Worm (Caenorhabditis elegans) whole organism, L1 larva: ENCODE measurements around the gene rab-7.

Experiments
- C34B4.2 ChIP-seq: sonication (generic microtip); optimal IDR thresholded peaks from 2 replicates; lab custom pipeline; 2017; ENCODE audit warnings: mild to moderate bottlenecking, missing genetic modification characterization, missing compliant biosample characterization
- F16B12.6 ChIP-seq: fragments of 150-350 bp; optimal IDR thresholded peaks from 2 replicates; lab custom pipeline; 2014; ENCODE audit warnings: missing biosample characterization, missing genetic modification characterization
- Y116A8C.19 ChIP-seq: sonication (generic microtip); optimal IDR thresholded peaks from 2 replicates; lab custom pipeline; 2016; ENCODE audit warnings: missing compliant biosample characterization, missing genetic modification characterization, borderline replicate concordance
- aha-1 ChIP-seq: fragments of 150-350 bp; optimal IDR thresholded peaks from 2 replicates; lab custom pipeline; 2014; ENCODE audit warnings: missing biosample characterization, missing genetic modification characterization
- aly-2 ChIP-seq: fragments of 150-350 bp; optimal IDR thresholded peaks from 2 replicates; lab custom pipeline; 2014; ENCODE audit warnings: missing biosample characterization, missing genetic modification characterization
- ama-1 ChIP-seq: fragments of 150-350 bp; optimal IDR thresholded peaks from 2 replicates; lab custom pipeline; 2014
- blmp-1 ChIP-seq: fragments of 150-350 bp; optimal IDR thresholded peaks from 2 replicates; lab custom pipeline; 2014; ENCODE audit warnings: missing biosample characterization, missing genetic modification characterization
- ceh-8 ChIP-seq: fragments of 200-800 bp; sonication (Bioruptor generic); optimal IDR thresholded peaks from 2 replicates; lab custom pipeline; 2018; ENCODE audit warnings: mild to moderate bottlenecking, missing genetic modification characterization, moderate library complexity, missing compliant biosample characterization
- ceh-82 ChIP-seq, 3 experiments: fragments of 150-350 bp in 1 of 3; sonication (generic microtip) in 2 of 3; optimal IDR thresholded peaks; 2 replicates each; lab custom pipeline; 2014 to 2017; ENCODE audit warnings: missing biosample characterization in 3 of 3, missing genetic modification characterization in 3 of 3
- ceh-90 ChIP-seq: sonication (generic microtip); optimal IDR thresholded peaks from 2 replicates; lab custom pipeline; 2016; ENCODE audit warnings: missing genetic modification characterization, missing compliant biosample characterization
- ces-1 ChIP-seq: fragments of 150-350 bp; optimal IDR thresholded peaks from 2 replicates; lab custom pipeline; 2014; ENCODE audit warnings: missing biosample characterization, missing genetic modification reagents, missing genetic modification characterization
- efl-1 ChIP-seq, 4 experiments: fragments of 150-350 bp; optimal IDR thresholded peaks in 3 of 4; peaks in 1 of 4; 1 replicate in 1 of 4; 2 replicates in 3 of 4; lab custom pipeline; 2014; ENCODE audit warnings: missing biosample characterization in 2 of 4, missing genetic modification characterization in 2 of 4, missing genetic modification reagents in 2 of 4
- egl-27 ChIP-seq, 2 experiments: fragments of 150-350 bp in 1 of 2; sonication (generic microtip); optimal IDR thresholded peaks; 3 replicates each; lab custom pipeline; 2017 to 2018; ENCODE audit warnings: missing biosample characterization in 2 of 2, missing genetic modification characterization in 2 of 2, missing genetic modification reagents in 2 of 2
- elt-2 ChIP-seq: sonication (generic microtip); optimal IDR thresholded peaks from 2 replicates; lab custom pipeline; 2016; ENCODE audit warnings: missing genetic modification characterization, mild to moderate bottlenecking, inconsistent platforms, missing compliant biosample characterization, missing genetic modification reagents
- elt-3 ChIP-seq, 6 experiments: fragments of 150-350 bp in 1 of 6; sonication (generic microtip); optimal IDR thresholded peaks; 2 replicates each; lab custom pipeline; 2017 to 2018; ENCODE audit warnings: missing biosample characterization in 6 of 6, missing genetic modification characterization in 6 of 6, inconsistent platforms in 1 of 6
- ets-5 ChIP-seq: fragments of 200-800 bp; sonication (Bioruptor generic); IDR thresholded peaks from 2 replicates; pipeline ENCODE4 v1.3.6; 2022; ENCODE audit warnings: missing genetic modification characterization, missing compliant biosample characterization
- fkh-10 ChIP-seq: sonication (generic microtip); optimal IDR thresholded peaks from 2 replicates; lab custom pipeline; 2017; ENCODE audit warnings: missing biosample characterization, missing genetic modification reagents, missing genetic modification characterization
- fos-1 ChIP-seq: fragments of 150-350 bp; optimal IDR thresholded peaks from 2 replicates; lab custom pipeline; 2014; ENCODE audit warnings: missing biosample characterization, missing genetic modification characterization
- hlh-17 ChIP-seq: fragments of 200-800 bp; sonication (Bioruptor generic); optimal IDR thresholded peaks from 2 replicates; lab custom pipeline; 2018; ENCODE audit warnings: missing genetic modification characterization, mild to moderate bottlenecking, missing compliant biosample characterization, moderate library complexity, borderline replicate concordance
- hlh-4 ChIP-seq: sonication (generic microtip); optimal IDR thresholded peaks from 2 replicates; lab custom pipeline; 2016; ENCODE audit warnings: mild to moderate bottlenecking, missing genetic modification characterization, missing compliant biosample characterization
- isw-1 ChIP-seq: fragments of 200-800 bp; sonication (Bioruptor generic); IDR thresholded peaks from 2 replicates; pipeline ENCODE4 v1.3.6; 2022; ENCODE audit warnings: missing genetic modification characterization, missing compliant biosample characterization
- jun-1 ChIP-seq: fragments of 150-350 bp; optimal IDR thresholded peaks from 2 replicates; lab custom pipeline; 2014; ENCODE audit warnings: missing biosample characterization, missing genetic modification reagents, missing genetic modification characterization
- lin-13 ChIP-seq: fragments of 150-350 bp; optimal IDR thresholded peaks from 2 replicates; lab custom pipeline; 2014; ENCODE audit warnings: missing biosample characterization, missing genetic modification reagents, missing genetic modification characterization
- lin-15B ChIP-seq: fragments of 150-350 bp; sonication (generic microtip); optimal IDR thresholded peaks from 3 replicates; lab custom pipeline; 2014; ENCODE audit warnings: missing biosample characterization, missing genetic modification characterization
- lin-35 ChIP-seq, 2 experiments: fragments of 150-350 bp; optimal IDR thresholded peaks; 2 replicates each; lab custom pipeline; 2014; ENCODE audit warnings: missing biosample characterization in 2 of 2, missing genetic modification characterization in 2 of 2, missing genetic modification reagents in 2 of 2
- lsy-2 ChIP-seq, 2 experiments: fragments of 150-350 bp; optimal IDR thresholded peaks; 2 replicates each; lab custom pipeline; 2014; ENCODE audit warnings: missing biosample characterization in 2 of 2, missing genetic modification characterization in 2 of 2
- nhr-19 ChIP-seq: fragments of 200-800 bp; sonication (Bioruptor generic); conservative IDR thresholded peaks from 2 replicates; pipeline ENCODE4 v1.3.6; 2022; ENCODE audit warnings: missing genetic modification characterization, missing compliant biosample characterization
- nhr-237 ChIP-seq: fragments of 150-350 bp; optimal IDR thresholded peaks from 2 replicates; lab custom pipeline; 2014; ENCODE audit warnings: missing biosample characterization, missing genetic modification characterization
- nhr-28 ChIP-seq: fragments of 150-350 bp; optimal IDR thresholded peaks from 2 replicates; lab custom pipeline; 2014; ENCODE audit warnings: missing biosample characterization, missing genetic modification characterization
- nhr-47 ChIP-seq: sonication (generic microtip); optimal IDR thresholded peaks from 2 replicates; lab custom pipeline; 2016; ENCODE audit warnings: mild to moderate bottlenecking, missing genetic modification characterization, moderate library complexity, missing compliant biosample characterization
- nhr-76 ChIP-seq: sonication (generic microtip); optimal IDR thresholded peaks from 2 replicates; lab custom pipeline; 2017; ENCODE audit warnings: missing biosample characterization, missing genetic modification characterization
- nhr-85 ChIP-seq: sonication (generic microtip); peaks from one replicate; lab custom pipeline; 2016; ENCODE audit warnings: missing genetic modification characterization, inconsistent platforms, missing compliant biosample characterization
- nhr-90 ChIP-seq: sonication (generic microtip); optimal IDR thresholded peaks from 2 replicates; lab custom pipeline; 2016; ENCODE audit warnings: mild to moderate bottlenecking, missing genetic modification characterization, missing compliant biosample characterization; ENCODE audit not compliant: poor library complexity
- pag-3 ChIP-seq: sonication (generic microtip); optimal IDR thresholded peaks from 2 replicates; lab custom pipeline; 2017; ENCODE audit warnings: missing genetic modification characterization, mild to moderate bottlenecking, missing compliant biosample characterization, antibody characterized with exemption, borderline replicate concordance; ENCODE audit not compliant: insufficient read depth
- pqm-1 ChIP-seq: sonication (generic microtip); optimal IDR thresholded peaks from 3 replicates; lab custom pipeline; 2017; ENCODE audit warnings: missing biosample characterization, missing genetic modification characterization
- rnt-1 ChIP-seq: sonication (generic microtip); optimal IDR thresholded peaks from 2 replicates; lab custom pipeline; 2016; ENCODE audit warnings: mild to moderate bottlenecking, missing genetic modification characterization, moderate library complexity, missing compliant biosample characterization
- snpc-4 ChIP-seq: fragments of 150-350 bp; optimal IDR thresholded peaks from 2 replicates; lab custom pipeline; 2014; ENCODE audit warnings: missing biosample characterization, missing genetic modification characterization
- snu-23 ChIP-seq: sonication (generic microtip); optimal IDR thresholded peaks from 2 replicates; lab custom pipeline; 2016; ENCODE audit warnings: missing genetic modification characterization, missing compliant biosample characterization
- sox-4 ChIP-seq: sonication (generic microtip); optimal IDR thresholded peaks from 2 replicates; lab custom pipeline; 2016; ENCODE audit warnings: missing genetic modification characterization, missing compliant biosample characterization
- sptf-1 ChIP-seq: fragments of 150-350 bp; optimal IDR thresholded peaks from 2 replicates; lab custom pipeline; 2014; ENCODE audit warnings: missing biosample characterization, missing genetic modification characterization
- sup-37 ChIP-seq: fragments of 200-800 bp; sonication (Bioruptor generic); optimal IDR thresholded peaks from 2 replicates; lab custom pipeline; 2018; ENCODE audit warnings: mild to moderate bottlenecking, missing genetic modification characterization, missing compliant biosample characterization
- tlp-1 ChIP-seq: fragments of 150-350 bp; optimal IDR thresholded peaks from 2 replicates; lab custom pipeline; 2014; ENCODE audit warnings: missing biosample characterization, missing genetic modification characterization
- unc-30 ChIP-seq: sonication (generic microtip); optimal IDR thresholded peaks from 2 replicates; lab custom pipeline; 2017; ENCODE audit warnings: missing biosample characterization, missing genetic modification characterization
- unc-62 ChIP-seq: fragments of 150-350 bp; optimal IDR thresholded peaks from 2 replicates; lab custom pipeline; 2014; ENCODE audit warnings: missing biosample characterization, missing genetic modification reagents, missing genetic modification characterization
- vab-15 ChIP-seq: sonication (generic microtip); optimal IDR thresholded peaks from 2 replicates; lab custom pipeline; 2017; ENCODE audit warnings: missing genotype, mild to moderate bottlenecking, missing genetic modification characterization, missing compliant biosample characterization
- zip-4 ChIP-seq: fragments of 200-800 bp; sonication (Bioruptor generic); optimal IDR thresholded peaks from 2 replicates; lab custom pipeline; 2018; ENCODE audit warnings: mild to moderate bottlenecking, missing genetic modification characterization, moderate library complexity, missing compliant biosample characterization

Gene rab-7

DNA sequence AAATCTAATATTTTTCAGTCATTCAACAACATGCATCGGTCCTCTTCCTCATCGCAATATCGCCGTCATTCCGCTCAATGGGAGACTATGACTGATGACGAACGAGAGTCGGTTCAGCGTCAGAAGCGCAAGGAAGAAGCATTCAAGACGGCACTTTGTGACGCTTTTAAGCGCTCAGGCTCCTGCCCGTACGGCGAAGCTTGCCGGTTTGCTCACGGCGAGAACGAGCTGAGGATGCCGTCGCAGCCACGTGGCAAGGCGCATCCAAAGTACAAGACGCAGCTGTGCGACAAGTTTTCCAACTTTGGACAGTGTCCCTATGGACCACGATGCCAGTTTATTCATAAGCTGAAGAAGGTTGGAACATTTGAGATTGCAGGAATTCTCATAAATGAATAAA lies 2.3 kb upstream of the rab-7 start:
- TF ChIP-seq snpc-4 (tag; lab: Kevin White, UChicago) (no peak), sup-37 (GFP tag; lab: Kevin White, UChicago) (no peak), lin-15B (tag; lab: Kevin White, UChicago) (no peak), sptf-1 (tag; lab: Kevin White, UChicago) (no peak), snu-23 (GFP tag; lab: Kevin White, UChicago) (no peak), pag-3 (tag; lab: Kevin White, UChicago) (no peak), ceh-8 (no peak), C34B4.2 (no peak), hlh-17 (no peak), fos-1 (tag; lab: Kevin White, UChicago) (no peak), nhr-47 (tag; lab: Kevin White, UChicago) (no peak), ama-1 (lab: Kevin White, UChicago) (no peak), ceh-82 (tag; optimal IDR thresholded peaks at IDR 0.05; lab: Kevin White, UChicago) (no peak), nhr-28 (tag; lab: Kevin White, UChicago) (no peak), ets-5 (GFP tag; lab: Robert Waterston, UW) (no peak), lin-35 (GFP tag; optimal IDR thresholded peaks at IDR 0.05; lab: Kevin White, UChicago) (no peak), fkh-10 (GFP tag; lab: Kevin White, UChicago) (no peak)

ce11 chrII:11968275-11968674 lies 1.5 kb upstream of the rab-7 start, which contains the start of gene mex-1:
Gene mex-1, plus strand, starts transcription at chrII:11968637.
- TF ChIP-seq unc-62 (GFP tag; lab: Kevin White, UChicago) = no peak
- no peak for TF ChIP-seq isw-1 (GFP tag; lab: Robert Waterston, UW)
- no peak for TF ChIP-seq vab-15 (tag; lab: Kevin White, UChicago)
- TF ChIP-seq blmp-1 (tag; lab: Kevin White, UChicago) = no peak
- TF ChIP-seq nhr-90 (tag; lab: Kevin White, UChicago) = no peak
- no peak for TF ChIP-seq sox-4 (tag; lab: Kevin White, UChicago)
- no peak for TF ChIP-seq ces-1 (GFP tag; lab: Kevin White, UChicago)
- TF ChIP-seq lsy-2 (tag; optimal IDR thresholded peaks at IDR 0.05; lab: Kevin White, UChicago) = no peak
- no peak for TF ChIP-seq egl-27 (tag; optimal IDR thresholded peaks at IDR 0.05; lab: Kevin White, UChicago)
- TF ChIP-seq rnt-1 (tag; lab: Kevin White, UChicago) = no peak
- TF ChIP-seq elt-2 (tag; lab: Kevin White, UChicago) = no peak
- TF ChIP-seq nhr-237 (tag; lab: Kevin White, UChicago) = no peak
- TF ChIP-seq ceh-90 (tag; lab: Kevin White, UChicago) = no peak
- no peak for TF ChIP-seq nhr-76 (tag; lab: Kevin White, UChicago)
- no peak for TF ChIP-seq snpc-4 (tag; lab: Kevin White, UChicago)
- TF ChIP-seq aly-2 (tag; lab: Kevin White, UChicago) = no peak
- no peak for TF ChIP-seq sup-37 (GFP tag; lab: Kevin White, UChicago)
- TF ChIP-seq tlp-1 (tag; lab: Kevin White, UChicago) = no peak

DNA sequence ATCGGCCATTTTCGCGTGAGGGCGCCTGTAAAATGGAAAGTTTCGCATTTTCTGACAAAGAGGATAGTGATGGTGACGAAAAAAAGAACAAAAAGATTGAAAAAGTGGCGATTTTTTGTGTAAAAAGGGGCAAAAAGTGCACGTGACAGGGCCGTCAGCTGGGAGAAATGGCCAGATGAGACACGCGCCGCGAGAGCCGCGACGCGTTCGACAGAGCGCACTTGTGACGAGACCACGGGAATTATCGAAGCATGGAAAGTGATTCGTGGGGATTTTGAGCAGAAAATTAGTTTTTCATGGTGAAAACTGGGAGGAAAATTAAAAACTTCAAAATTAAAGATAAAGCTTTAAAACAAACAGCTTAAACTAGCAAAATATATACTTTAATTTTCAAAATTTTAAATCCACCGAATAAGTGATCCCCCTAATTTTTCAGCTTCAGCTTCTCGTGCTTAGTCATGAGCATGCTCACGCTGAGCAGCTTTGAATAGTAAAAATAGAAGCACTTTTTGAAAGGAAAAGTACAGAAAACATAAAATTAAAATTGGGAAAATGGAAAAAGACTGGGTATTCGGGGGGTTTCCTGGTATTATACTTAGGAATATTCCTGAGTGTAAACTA lies 886 bp upstream of the rab-7 start, which contains the start of gene W03C9.5:
Gene W03C9.5, minus strand, starts transcription at position 38 of the 621 bp plus-strand sequence.
- TF ChIP-seq aha-1 (tag; lab: Kevin White, UChicago) = peak; percentile 17
- peak; percentile 97 for TF ChIP-seq vab-15 (tag; lab: Kevin White, UChicago)
- no peak for TF ChIP-seq hlh-17
- TF ChIP-seq pqm-1 (tag; lab: Kevin White, UChicago) = no peak
- TF ChIP-seq lin-13 (GFP tag; lab: Kevin White, UChicago) = peak; percentile 97
- TF ChIP-seq Y116A8C.19 (tag; lab: Kevin White, UChicago) = no peak
- TF ChIP-seq jun-1 (tag; lab: Kevin White, UChicago) = peak; percentile 90
- TF ChIP-seq F16B12.6 = peak; percentile 60
- peak; percentile 84 for TF ChIP-seq ceh-8
- no peak for TF ChIP-seq nhr-76 (tag; lab: Kevin White, UChicago)
- TF ChIP-seq snu-23 (GFP tag; lab: Kevin White, UChicago) = peak; percentile 98
- TF ChIP-seq egl-27 (tag; optimal IDR thresholded peaks at IDR 0.05; lab: Kevin White, UChicago) = peak; percentile 3 to 31
- peak; percentile 38 for TF ChIP-seq zip-4
- TF ChIP-seq elt-3 (tag; optimal IDR thresholded peaks at IDR 0.05; lab: Kevin White, UChicago) = peak in 3 of 6 experiments; percentile 36 to 88 (median 82)
- TF ChIP-seq nhr-19 (GFP tag; lab: Robert Waterston, UW) = peak; percentile 93
- TF ChIP-seq nhr-90 (tag; lab: Kevin White, UChicago) = peak; percentile 94
- peak; percentile 19 for TF ChIP-seq ama-1 (lab: Kevin White, UChicago)
- peak; percentile 88 to 93 for TF ChIP-seq efl-1 (optimal IDR thresholded peaks at IDR 0.05; lab: Kevin White, UChicago)
- TF ChIP-seq efl-1 (GFP tag; optimal IDR thresholded peaks at IDR 0.05 in 1 of 2; lab: Kevin White, UChicago) = peak; percentile 79 to 98
- TF ChIP-seq ces-1 (GFP tag; lab: Kevin White, UChicago) = no peak
- peak; percentile 89 for TF ChIP-seq nhr-85 (tag; lab: Kevin White, UChicago)
- TF ChIP-seq unc-30 = no peak
- TF ChIP-seq snpc-4 (tag; lab: Kevin White, UChicago) = peak; percentile 82
- TF ChIP-seq hlh-4 (tag; lab: Kevin White, UChicago) = no peak
- TF ChIP-seq sox-4 (tag; lab: Kevin White, UChicago) = peak; percentile 72
